Worm (Caenorhabditis elegans): ENCODE results near the gene oac-4.

oac-4 gene

ce11 chrII:3810550-3810949, 25.3 kb downstream of the oac-4 start (continued):
- no peak for TF ChIP-seq somi-1 (GFP tag; optimal IDR thresholded peaks at IDR 0.05)
- TF ChIP-seq nhr-120 (GFP tag; IDR thresholded peaks at IDR 0.05), result no peak
- no peak for TF ChIP-seq hlh-26 (GFP tag; conservative IDR thresholded peaks at IDR 0.05)
- TF ChIP-seq F57A8.1 (GFP tag; optimal IDR thresholded peaks at IDR 0.05), result no peak
- TF ChIP-seq efl-1 (GFP tag; optimal IDR thresholded peaks at IDR 0.05), result no peak
- no peak for TF ChIP-seq snpc-4 (GFP tag; optimal IDR thresholded peaks at IDR 0.05)
- TF ChIP-seq snpc-4 (tag; optimal IDR thresholded peaks at IDR 0.05), result peak in 1 of 4 experiments; percentile 33

- TF ChIP-seq K11D2.4 (GFP tag; IDR thresholded peaks at IDR 0.05), result no peak
- TF ChIP-seq rcor-1 (GFP tag; IDR thresholded peaks at IDR 0.05), result no peak
- no peak for TF ChIP-seq cebp-2 (GFP tag; IDR thresholded peaks at IDR 0.05)
- TF ChIP-seq T26A5.8 (tag; optimal IDR thresholded peaks at IDR 0.05), result no peak
- TF ChIP-seq unc-62 (GFP tag; optimal IDR thresholded peaks at IDR 0.05), result no peak
- no peak for TF ChIP-seq mxl-1 (tag; optimal IDR thresholded peaks at IDR 0.05)
- TF ChIP-seq lin-54 (GFP tag; optimal IDR thresholded peaks at IDR 0.05), result no peak
- peak; percentile 32; the same call in 1 of the 2 replicates for TF ChIP-seq D2030.7 (GFP tag; IDR thresholded peaks at IDR 0.05)
- no peak for TF ChIP-seq Y56A3A.18 (GFP tag; IDR thresholded peaks at IDR 0.05)
- TF ChIP-seq ceh-100 (GFP tag; IDR thresholded peaks at IDR 0.05), result no peak
- no peak for TF ChIP-seq die-1 (tag; optimal IDR thresholded peaks at IDR 0.05)
- no peak for TF ChIP-seq F23B12.7 (tag; optimal IDR thresholded peaks at IDR 0.05; ENCODE audit: insufficient read depth)
- TF ChIP-seq fkh-3 (tag; optimal IDR thresholded peaks at IDR 0.05), result no peak
- peak; percentile 61; the same call in 1 of the 2 replicates for TF ChIP-seq ceh-91 (GFP tag; IDR thresholded peaks at IDR 0.05)
- no peak for TF ChIP-seq Y95B8A.8 (GFP tag; IDR thresholded peaks at IDR 0.05)
- no peak for TF ChIP-seq aptf-3 (GFP tag; IDR thresholded peaks at IDR 0.05)
- no peak for TF ChIP-seq ets-4 (GFP tag; optimal IDR thresholded peaks at IDR 0.05)
- peak; percentile 95 for TF ChIP-seq lsl-1 (GFP tag; optimal IDR thresholded peaks at IDR 0.05)
- no peak for TF ChIP-seq Y79H2A.3 (GFP tag; conservative IDR thresholded peaks at IDR 0.05)
- no peak for TF ChIP-seq egl-18 (GFP tag; IDR thresholded peaks at IDR 0.05)
- TF ChIP-seq F33H1.4 (GFP tag; IDR thresholded peaks at IDR 0.05), result peak; percentile 52
- no peak for TF ChIP-seq B0261.1 (tag; optimal IDR thresholded peaks at IDR 0.05)
- TF ChIP-seq egrh-3 (GFP tag; IDR thresholded peaks at IDR 0.05), result no peak
- no peak for TF ChIP-seq Y53G8AR.9 (GFP tag; conservative IDR thresholded peaks at IDR 0.05)
- TF ChIP-seq snpc-1.3 (tag; optimal IDR thresholded peaks at IDR 0.05; ENCODE audit: insufficient read depth), result peak; percentile 12
- no peak for TF ChIP-seq tlf-1 (GFP tag; optimal IDR thresholded peaks at IDR 0.05)
- TF ChIP-seq xnd-1 (tag; optimal IDR thresholded peaks at IDR 0.05), result peak; percentile 98
- TF ChIP-seq him-1 (tag; optimal IDR thresholded peaks at IDR 0.05), result peak; percentile 33
- no peak for TF ChIP-seq repo-1 (tag; optimal IDR thresholded peaks at IDR 0.05)
- TF ChIP-seq T07F8.4 (tag; optimal IDR thresholded peaks at IDR 0.05), result no peak
- TF ChIP-seq nhr-27 (tag; optimal IDR thresholded peaks at IDR 0.05), result no peak
- peak; percentile 93 for TF ChIP-seq madf-6 (GFP tag; IDR thresholded peaks at IDR 0.05)
- no peak for TF ChIP-seq chd-7 (tag; optimal IDR thresholded peaks at IDR 0.05)
- TF ChIP-seq hlh-26 (GFP tag; conservative IDR thresholded peaks at IDR 0.05), result no peak
- no peak for TF ChIP-seq hsf-1 (GFP tag; IDR thresholded peaks at IDR 0.05)
- TF ChIP-seq nfyb-1 (GFP tag; IDR thresholded peaks at IDR 0.05), result no peak
- TF ChIP-seq B0035.1 (tag; optimal IDR thresholded peaks at IDR 0.05), result no peak
- no peak for TF ChIP-seq lag-1 (GFP tag; IDR thresholded peaks at IDR 0.05)
- no peak for TF ChIP-seq ztf-18 (tag; optimal IDR thresholded peaks at IDR 0.05)
- TF ChIP-seq lin-26 (GFP tag; IDR thresholded peaks at IDR 0.05), result no peak
- no peak for TF ChIP-seq lin-35 (GFP tag; optimal IDR thresholded peaks at IDR 0.05)
- no peak for TF ChIP-seq ceh-58 (GFP tag; IDR thresholded peaks at IDR 0.05)
- peak; percentile 79 for TF ChIP-seq madf-8 (GFP tag; conservative IDR thresholded peaks at IDR 0.05)
These were observed 27.2 kb downstream of the oac-4 start for ce11 chrII:3808643-3809042.
